Worm (Caenorhabditis elegans) whole organism, young adult: ENCODE measurements around the gene Y73B6BL.22.

Experiments
- K11D2.4 ChIP-seq: fragments of 200-800 bp; sonication (Bioruptor generic); IDR thresholded peaks from 2 replicates; pipeline ENCODE4 v1.3.6; 2022; ENCODE audit warnings: missing genetic modification reagents, missing genetic modification characterization, missing compliant biosample characterization
- Y79H2A.3 ChIP-seq: fragments of 200-800 bp; sonication (Bioruptor generic); conservative IDR thresholded peaks from 2 replicates; pipeline ENCODE4 v1.3.6; 2022; ENCODE audit warnings: missing genetic modification reagents, missing genetic modification characterization, missing compliant biosample characterization
- ceh-91 ChIP-seq: fragments of 200-800 bp; sonication (Bioruptor generic); IDR thresholded peaks from 2 replicates; pipeline ENCODE4 v1.3.6; 2022; ENCODE audit warnings: missing genetic modification reagents, missing genetic modification characterization, missing compliant biosample characterization
- hlh-26 ChIP-seq: fragments of 200-800 bp; sonication (Bioruptor generic); conservative IDR thresholded peaks from 2 replicates; pipeline ENCODE4 v1.3.6; 2022; ENCODE audit warnings: missing genetic modification reagents, missing genetic modification characterization, missing compliant biosample characterization
- lir-1 ChIP-seq: fragments of 200-800 bp; sonication (Bioruptor generic); conservative IDR thresholded peaks from 2 replicates; pipeline ENCODE4 v1.3.6; 2022; ENCODE audit warnings: missing genetic modification reagents, missing genetic modification characterization, missing compliant biosample characterization
- nhr-179 ChIP-seq: sonication (generic microtip); optimal IDR thresholded peaks from 2 replicates; lab custom pipeline; 2016; ENCODE audit warnings: mild to moderate bottlenecking, missing genetic modification characterization, missing compliant biosample characterization
- rcor-1 ChIP-seq: fragments of 200-800 bp; sonication (Bioruptor generic); IDR thresholded peaks from 2 replicates; pipeline ENCODE4 v1.3.6; 2022; ENCODE audit warnings: missing genetic modification reagents, missing genetic modification characterization, missing compliant biosample characterization
- rec-8 ChIP-seq, 2 experiments: sonication (generic microtip); optimal IDR thresholded peaks; 2 replicates each; lab custom pipeline; 2016; ENCODE audit warnings: mild to moderate bottlenecking in 2 of 2, missing genetic modification characterization in 2 of 2, missing genetic modification reagents in 2 of 2, missing genotype in 2 of 2, missing biosample characterization in 1 of 2, missing compliant biosample characterization in 1 of 2, moderate library complexity in 1 of 2
- snpc-4 ChIP-seq, 5 experiments: fragments of 150-350 bp in 1 of 5; sonication (generic microtip) in 4 of 5; optimal IDR thresholded peaks; 2 replicates each; lab custom pipeline; 2014 to 2018; ENCODE audit warnings: missing genetic modification characterization in 5 of 5, missing biosample characterization in 3 of 5, antibody characterized with exemption in 2 of 5, mild to moderate bottlenecking in 2 of 5, missing compliant biosample characterization in 2 of 5, missing genotype in 2 of 5, moderate library complexity in 2 of 5, missing genetic modification reagents in 1 of 5
- unc-62 ChIP-seq: fragments of 150-350 bp; optimal IDR thresholded peaks from 2 replicates; lab custom pipeline; 2014; ENCODE audit warnings: missing biosample characterization, missing genetic modification reagents, missing genetic modification characterization

ce11 chrIV:6372267-6372666 lies 44.2 kb downstream of the Y73B6BL.22 start:
- TF ChIP-seq unc-62 (GFP tag; lab: Kevin White, UChicago) (no peak), rcor-1 (no peak), snpc-4 (GFP tag; optimal IDR thresholded peaks at IDR 0.05; lab: Kevin White, UChicago) (no peak), snpc-4 (tag; optimal IDR thresholded peaks at IDR 0.05; lab: Kevin White, UChicago) (no peak), lir-1 (GFP tag; lab: Robert Waterston, UW) (no peak), Y79H2A.3 (GFP tag; lab: Robert Waterston, UW) (no peak), hlh-26 (GFP tag; lab: Robert Waterston, UW) (no peak), nhr-179 (tag; lab: Kevin White, UChicago) (no peak), K11D2.4 (GFP tag; lab: Robert Waterston, UW) (no peak), ceh-91 (GFP tag; lab: Robert Waterston, UW) (no peak), rec-8 (tag; optimal IDR thresholded peaks at IDR 0.05; lab: Kevin White, UChicago) (no peak)
